Worm (Caenorhabditis elegans) whole organism, L1 larva: Measurements from ENCODE around the gene Y42G9A.1.

Source experiments
- C04F5.9 ChIP-seq: sonication (generic microtip); optimal IDR thresholded peaks from 2 replicates; lab custom pipeline; 2016; ENCODE audit warnings: missing genetic modification characterization, missing compliant biosample characterization
- C16A3.4 ChIP-seq: fragments of 150-350 bp; optimal IDR thresholded peaks from 2 replicates; lab custom pipeline; 2014; ENCODE audit warnings: missing biosample characterization, missing genetic modification characterization
- F16B12.6 ChIP-seq: fragments of 150-350 bp; optimal IDR thresholded peaks from 2 replicates; lab custom pipeline; 2014; ENCODE audit warnings: missing biosample characterization, missing genetic modification characterization
- alr-1 ChIP-seq: fragments of 200-800 bp; sonication (Bioruptor generic); optimal IDR thresholded peaks from 2 replicates; lab custom pipeline; 2018; ENCODE audit warnings: borderline replicate concordance, mild to moderate bottlenecking, missing genetic modification characterization, missing compliant biosample characterization
- aly-2 ChIP-seq: fragments of 150-350 bp; optimal IDR thresholded peaks from 2 replicates; lab custom pipeline; 2014; ENCODE audit warnings: missing biosample characterization, missing genetic modification characterization
- blmp-1 ChIP-seq: fragments of 150-350 bp; optimal IDR thresholded peaks from 2 replicates; lab custom pipeline; 2014; ENCODE audit warnings: missing biosample characterization, missing genetic modification characterization
- ceh-63 ChIP-seq: fragments of 200-800 bp; sonication (Bioruptor generic); optimal IDR thresholded peaks from 2 replicates; lab custom pipeline; 2018; ENCODE audit warnings: mild to moderate bottlenecking, missing genetic modification characterization, missing compliant biosample characterization
- ceh-8 ChIP-seq: fragments of 200-800 bp; sonication (Bioruptor generic); optimal IDR thresholded peaks from 2 replicates; lab custom pipeline; 2018; ENCODE audit warnings: mild to moderate bottlenecking, missing genetic modification characterization, moderate library complexity, missing compliant biosample characterization
- ceh-82 ChIP-seq, 3 experiments: fragments of 150-350 bp in 1 of 3; sonication (generic microtip) in 2 of 3; optimal IDR thresholded peaks; 2 replicates each; lab custom pipeline; 2014 to 2017; ENCODE audit warnings: missing biosample characterization in 3 of 3, missing genetic modification characterization in 3 of 3
- ceh-90 ChIP-seq: sonication (generic microtip); optimal IDR thresholded peaks from 2 replicates; lab custom pipeline; 2016; ENCODE audit warnings: missing genetic modification characterization, missing compliant biosample characterization
- dpl-1 ChIP-seq, 3 experiments: fragments of 150-350 bp in 2 of 3; sonication (generic microtip) in 1 of 3; optimal IDR thresholded peaks; 2 replicates each; lab custom pipeline; 2014 to 2017; ENCODE audit warnings: missing biosample characterization in 3 of 3, missing genetic modification characterization in 3 of 3, missing genetic modification reagents in 3 of 3
- efl-1 ChIP-seq, 4 experiments: fragments of 150-350 bp; optimal IDR thresholded peaks in 3 of 4; peaks in 1 of 4; 1 replicate in 1 of 4; 2 replicates in 3 of 4; lab custom pipeline; 2014; ENCODE audit warnings: missing biosample characterization in 2 of 4, missing genetic modification characterization in 2 of 4, missing genetic modification reagents in 2 of 4
- efl-3 ChIP-seq: fragments of 200-800 bp; sonication (Bioruptor generic); optimal IDR thresholded peaks from 2 replicates; lab custom pipeline; 2018; ENCODE audit warnings: mild to moderate bottlenecking, missing genetic modification characterization, missing compliant biosample characterization
- egl-13 ChIP-seq: sonication (generic microtip); optimal IDR thresholded peaks from 2 replicates; lab custom pipeline; 2016; ENCODE audit warnings: missing genotype, missing genetic modification reagents, missing genetic modification characterization, missing compliant biosample characterization
- elt-2 ChIP-seq: sonication (generic microtip); optimal IDR thresholded peaks from 2 replicates; lab custom pipeline; 2016; ENCODE audit warnings: missing genetic modification characterization, mild to moderate bottlenecking, inconsistent platforms, missing compliant biosample characterization, missing genetic modification reagents
- elt-3 ChIP-seq, 6 experiments: fragments of 150-350 bp in 1 of 6; sonication (generic microtip); optimal IDR thresholded peaks; 2 replicates each; lab custom pipeline; 2017 to 2018; ENCODE audit warnings: missing biosample characterization in 6 of 6, missing genetic modification characterization in 6 of 6, inconsistent platforms in 1 of 6
- ets-5 ChIP-seq: fragments of 200-800 bp; sonication (Bioruptor generic); IDR thresholded peaks from 2 replicates; pipeline ENCODE4 v1.3.6; 2022; ENCODE audit warnings: missing genetic modification characterization, missing compliant biosample characterization
- fkh-10 ChIP-seq: sonication (generic microtip); optimal IDR thresholded peaks from 2 replicates; lab custom pipeline; 2017; ENCODE audit warnings: missing biosample characterization, missing genetic modification reagents, missing genetic modification characterization
- hlh-17 ChIP-seq: fragments of 200-800 bp; sonication (Bioruptor generic); optimal IDR thresholded peaks from 2 replicates; lab custom pipeline; 2018; ENCODE audit warnings: missing genetic modification characterization, mild to moderate bottlenecking, missing compliant biosample characterization, moderate library complexity, borderline replicate concordance
- hpl-2 ChIP-seq: fragments of 150-350 bp; optimal IDR thresholded peaks from 2 replicates; lab custom pipeline; 2014; ENCODE audit warnings: missing biosample characterization, missing genetic modification reagents, missing genetic modification characterization
- irx-1 ChIP-seq: sonication (generic microtip); optimal IDR thresholded peaks from 2 replicates; lab custom pipeline; 2016; ENCODE audit warnings: missing genetic modification characterization, missing compliant biosample characterization
- isw-1 ChIP-seq: fragments of 200-800 bp; sonication (Bioruptor generic); IDR thresholded peaks from 2 replicates; pipeline ENCODE4 v1.3.6; 2022; ENCODE audit warnings: missing genetic modification characterization, missing compliant biosample characterization
- jun-1 ChIP-seq: fragments of 150-350 bp; optimal IDR thresholded peaks from 2 replicates; lab custom pipeline; 2014; ENCODE audit warnings: missing biosample characterization, missing genetic modification reagents, missing genetic modification characterization
- lin-15B ChIP-seq: fragments of 150-350 bp; sonication (generic microtip); optimal IDR thresholded peaks from 3 replicates; lab custom pipeline; 2014; ENCODE audit warnings: missing biosample characterization, missing genetic modification characterization
- lin-35 ChIP-seq, 2 experiments: fragments of 150-350 bp; optimal IDR thresholded peaks; 2 replicates each; lab custom pipeline; 2014; ENCODE audit warnings: missing biosample characterization in 2 of 2, missing genetic modification characterization in 2 of 2, missing genetic modification reagents in 2 of 2
- lin-39 ChIP-seq: fragments of 150-350 bp; optimal IDR thresholded peaks from 2 replicates; lab custom pipeline; 2014; ENCODE audit warnings: missing biosample characterization, missing genetic modification reagents, missing genetic modification characterization
- lir-3 ChIP-seq: sonication (generic microtip); optimal IDR thresholded peaks from 2 replicates; lab custom pipeline; 2016; ENCODE audit warnings: mild to moderate bottlenecking, missing genetic modification characterization, moderate library complexity, missing compliant biosample characterization; ENCODE audit not compliant: poor library complexity
- lsy-2 ChIP-seq, 2 experiments: fragments of 150-350 bp; optimal IDR thresholded peaks; 2 replicates each; lab custom pipeline; 2014; ENCODE audit warnings: missing biosample characterization in 2 of 2, missing genetic modification characterization in 2 of 2
- mep-1 ChIP-seq: fragments of 150-350 bp; optimal IDR thresholded peaks from 2 replicates; lab custom pipeline; 2014; ENCODE audit warnings: missing biosample characterization, missing genetic modification characterization
- nhr-11 ChIP-seq: fragments of 150-350 bp; optimal IDR thresholded peaks from 2 replicates; lab custom pipeline; 2014; ENCODE audit warnings: missing biosample characterization, missing genetic modification characterization
- nhr-19 ChIP-seq: fragments of 200-800 bp; sonication (Bioruptor generic); conservative IDR thresholded peaks from 2 replicates; pipeline ENCODE4 v1.3.6; 2022; ENCODE audit warnings: missing genetic modification characterization, missing compliant biosample characterization
- nhr-20 ChIP-seq: sonication (generic microtip); optimal IDR thresholded peaks from 2 replicates; lab custom pipeline; 2016; ENCODE audit warnings: mild to moderate bottlenecking, missing genetic modification characterization, missing compliant biosample characterization
- nhr-237 ChIP-seq: fragments of 150-350 bp; optimal IDR thresholded peaks from 2 replicates; lab custom pipeline; 2014; ENCODE audit warnings: missing biosample characterization, missing genetic modification characterization
- nhr-47 ChIP-seq: sonication (generic microtip); optimal IDR thresholded peaks from 2 replicates; lab custom pipeline; 2016; ENCODE audit warnings: mild to moderate bottlenecking, missing genetic modification characterization, moderate library complexity, missing compliant biosample characterization
- nhr-84 ChIP-seq: sonication (generic microtip); optimal IDR thresholded peaks from 2 replicates; lab custom pipeline; 2017; ENCODE audit warnings: missing biosample characterization, missing genetic modification characterization
- nhr-90 ChIP-seq: sonication (generic microtip); optimal IDR thresholded peaks from 2 replicates; lab custom pipeline; 2016; ENCODE audit warnings: mild to moderate bottlenecking, missing genetic modification characterization, missing compliant biosample characterization; ENCODE audit not compliant: poor library complexity
- rnt-1 ChIP-seq: sonication (generic microtip); optimal IDR thresholded peaks from 2 replicates; lab custom pipeline; 2016; ENCODE audit warnings: mild to moderate bottlenecking, missing genetic modification characterization, moderate library complexity, missing compliant biosample characterization
- snpc-4 ChIP-seq: fragments of 150-350 bp; optimal IDR thresholded peaks from 2 replicates; lab custom pipeline; 2014; ENCODE audit warnings: missing biosample characterization, missing genetic modification characterization
- snu-23 ChIP-seq: sonication (generic microtip); optimal IDR thresholded peaks from 2 replicates; lab custom pipeline; 2016; ENCODE audit warnings: missing genetic modification characterization, missing compliant biosample characterization
- sox-4 ChIP-seq: sonication (generic microtip); optimal IDR thresholded peaks from 2 replicates; lab custom pipeline; 2016; ENCODE audit warnings: missing genetic modification characterization, missing compliant biosample characterization
- swsn-7 ChIP-seq: sonication (generic microtip); optimal IDR thresholded peaks from 2 replicates; lab custom pipeline; 2016; ENCODE audit warnings: missing genetic modification characterization, missing compliant biosample characterization
- tlp-1 ChIP-seq: fragments of 150-350 bp; optimal IDR thresholded peaks from 2 replicates; lab custom pipeline; 2014; ENCODE audit warnings: missing biosample characterization, missing genetic modification characterization
- unc-130 ChIP-seq: fragments of 150-350 bp; optimal IDR thresholded peaks from 2 replicates; lab custom pipeline; 2017; ENCODE audit warnings: missing biosample characterization, missing genetic modification characterization, inconsistent platforms
- unc-30 ChIP-seq: sonication (generic microtip); optimal IDR thresholded peaks from 2 replicates; lab custom pipeline; 2017; ENCODE audit warnings: missing biosample characterization, missing genetic modification characterization
- unc-62 ChIP-seq: fragments of 150-350 bp; optimal IDR thresholded peaks from 2 replicates; lab custom pipeline; 2014; ENCODE audit warnings: missing biosample characterization, missing genetic modification reagents, missing genetic modification characterization
- unc-86 ChIP-seq: sonication (generic microtip); optimal IDR thresholded peaks from 2 replicates; lab custom pipeline; 2016; ENCODE audit warnings: missing genetic modification characterization, missing compliant biosample characterization
- unc-98 ChIP-seq: fragments of 200-800 bp; sonication (Bioruptor generic); IDR thresholded peaks from 2 replicates; pipeline ENCODE4 v1.3.6; 2022; ENCODE audit warnings: missing genetic modification characterization, missing compliant biosample characterization
- xbp-1 ChIP-seq: sonication (generic microtip); optimal IDR thresholded peaks from 2 replicates; lab custom pipeline; 2016; ENCODE audit warnings: missing genetic modification characterization, missing compliant biosample characterization
- ztf-11 ChIP-seq, 2 experiments: sonication (generic microtip); optimal IDR thresholded peaks; 2 replicates each; lab custom pipeline; 2016 to 2017; ENCODE audit warnings: missing genetic modification characterization in 2 of 2, missing biosample characterization in 1 of 2, missing compliant biosample characterization in 1 of 2
- ztf-4 ChIP-seq: fragments of 150-350 bp; optimal IDR thresholded peaks from 2 replicates; lab custom pipeline; 2014; ENCODE audit warnings: missing biosample characterization, missing genetic modification characterization

The Y42G9A.1 gene

ce11 chrIII:6116281-6116886 lies 33.4 kb upstream of the Y42G9A.1 start, which contains the start of gene nmt-1:
TSS of gene nmt-1 (minus strand) at chrIII:6116331.
- peak; percentile 56 to 66 for TF ChIP-seq lin-35 (GFP tag; optimal IDR thresholded peaks at IDR 0.05; lab: Kevin White, UChicago)
- peak; percentile 60 for TF ChIP-seq nhr-19 (GFP tag; lab: Robert Waterston, UW)
- TF ChIP-seq blmp-1 (tag; lab: Kevin White, UChicago), result peak; percentile 1
- TF ChIP-seq unc-130, result no peak
- peak; percentile 45 for TF ChIP-seq C16A3.4 (tag; lab: Kevin White, UChicago)
- no peak for TF ChIP-seq fkh-10
- TF ChIP-seq F16B12.6 (tag; lab: Kevin White, UChicago), result peak; percentile 97
- TF ChIP-seq lin-15B (tag; lab: Kevin White, UChicago), result no peak
- no peak for TF ChIP-seq nhr-84
- no peak for TF ChIP-seq nhr-237 (tag; lab: Kevin White, UChicago)
- TF ChIP-seq ztf-11 (tag; optimal IDR thresholded peaks at IDR 0.05; lab: Kevin White, UChicago), result no peak
- TF ChIP-seq mep-1 (tag; lab: Kevin White, UChicago), result peak; percentile 72
- no peak for TF ChIP-seq aly-2 (tag; lab: Kevin White, UChicago)
- TF ChIP-seq nhr-20 (tag; lab: Kevin White, UChicago), result peak; percentile 48
- TF ChIP-seq lir-3, result peak; percentile 15
- no peak for TF ChIP-seq jun-1 (tag; lab: Kevin White, UChicago)
- no peak for TF ChIP-seq efl-3 (GFP tag; lab: Kevin White, UChicago)
- peak; percentile 36 for TF ChIP-seq swsn-7 (tag; lab: Kevin White, UChicago)
- peak; percentile 69 for TF ChIP-seq snu-23 (GFP tag; lab: Kevin White, UChicago)
- TF ChIP-seq lin-39 (tag; lab: Kevin White, UChicago), result peak; percentile 6
- peak in 2 of 6 experiments; percentile 2 to 3 for TF ChIP-seq elt-3 (tag; optimal IDR thresholded peaks at IDR 0.05; lab: Kevin White, UChicago)
- peak; percentile 54 for TF ChIP-seq rnt-1
- TF ChIP-seq egl-13 (tag; lab: Kevin White, UChicago), result no peak
- TF ChIP-seq ceh-90 (tag; lab: Kevin White, UChicago), result no peak
- TF ChIP-seq lsy-2 (tag; optimal IDR thresholded peaks at IDR 0.05; lab: Kevin White, UChicago), result peak; percentile 71
- TF ChIP-seq elt-2 (tag; lab: Kevin White, UChicago), result no peak
- TF ChIP-seq nhr-11 (tag; lab: Kevin White, UChicago), result no peak
- TF ChIP-seq tlp-1 (tag; lab: Kevin White, UChicago), result no peak
- no peak for TF ChIP-seq unc-98 (GFP tag; lab: Robert Waterston, UW)
- TF ChIP-seq hlh-17, result no peak
- TF ChIP-seq unc-86 (tag; lab: Kevin White, UChicago), result peak; percentile 29
- no peak for TF ChIP-seq unc-62 (GFP tag; lab: Kevin White, UChicago)
- peak; percentile 25 for TF ChIP-seq C04F5.9 (tag; lab: Kevin White, UChicago)
- no peak for TF ChIP-seq nhr-90 (tag; lab: Kevin White, UChicago)
- no peak for TF ChIP-seq ceh-8 (GFP tag; lab: Kevin White, UChicago)
- peak; percentile 48 for TF ChIP-seq xbp-1 (tag; lab: Kevin White, UChicago)
- TF ChIP-seq hpl-2 (GFP tag; lab: Kevin White, UChicago), result no peak
- peak; percentile 64 to 73 for TF ChIP-seq efl-1 (optimal IDR thresholded peaks at IDR 0.05; lab: Kevin White, UChicago)
- peak; percentile 63 to 95 for TF ChIP-seq efl-1 (GFP tag; optimal IDR thresholded peaks at IDR 0.05 in 1 of 2; lab: Kevin White, UChicago)
- TF ChIP-seq sox-4 (tag; lab: Kevin White, UChicago), result no peak
- no peak for TF ChIP-seq unc-30
- peak; percentile 62 for TF ChIP-seq nhr-47
- TF ChIP-seq alr-1 (tag; lab: Kevin White, UChicago), result no peak
- TF ChIP-seq ztf-4 (tag; lab: Kevin White, UChicago), result no peak
- TF ChIP-seq ceh-82 (tag; optimal IDR thresholded peaks at IDR 0.05; lab: Kevin White, UChicago), result peak in 2 of 3 experiments; percentile 7 to 12
- peak; percentile 50 to 69 (median 68) for TF ChIP-seq dpl-1 (GFP tag; optimal IDR thresholded peaks at IDR 0.05; lab: Kevin White, UChicago)
- TF ChIP-seq ets-5 (GFP tag; lab: Robert Waterston, UW), result no peak
- TF ChIP-seq isw-1 (GFP tag; lab: Robert Waterston, UW), result peak; percentile 56
- TF ChIP-seq ceh-63, result no peak
- no peak for TF ChIP-seq snpc-4 (tag; lab: Kevin White, UChicago)
- TF ChIP-seq irx-1 (tag; lab: Kevin White, UChicago), result no peak
- TF ChIP-seq, all 84 proteins: peak for 22
